Worm (Caenorhabditis elegans) whole organism, L1 larva: ENCODE measurements around the gene best-22.

Experiments
- C16A3.4 ChIP-seq: fragments of 150-350 bp; optimal IDR thresholded peaks from 2 replicates; lab custom pipeline; 2014; ENCODE audit warnings: missing biosample characterization, missing genetic modification characterization
- C34B4.2 ChIP-seq: sonication (generic microtip); optimal IDR thresholded peaks from 2 replicates; lab custom pipeline; 2017; ENCODE audit warnings: mild to moderate bottlenecking, missing genetic modification characterization, missing compliant biosample characterization
- F16B12.6 ChIP-seq: fragments of 150-350 bp; optimal IDR thresholded peaks from 2 replicates; lab custom pipeline; 2014; ENCODE audit warnings: missing biosample characterization, missing genetic modification characterization
- blmp-1 ChIP-seq: fragments of 150-350 bp; optimal IDR thresholded peaks from 2 replicates; lab custom pipeline; 2014; ENCODE audit warnings: missing biosample characterization, missing genetic modification characterization
- ceh-63 ChIP-seq: fragments of 200-800 bp; sonication (Bioruptor generic); optimal IDR thresholded peaks from 2 replicates; lab custom pipeline; 2018; ENCODE audit warnings: mild to moderate bottlenecking, missing genetic modification characterization, missing compliant biosample characterization
- ceh-82 ChIP-seq, 3 experiments: fragments of 150-350 bp in 1 of 3; sonication (generic microtip) in 2 of 3; optimal IDR thresholded peaks; 2 replicates each; lab custom pipeline; 2014 to 2017; ENCODE audit warnings: missing biosample characterization in 3 of 3, missing genetic modification characterization in 3 of 3
- ceh-88 ChIP-seq: fragments of 200-800 bp; sonication (Bioruptor generic); IDR thresholded peaks from 2 replicates; pipeline ENCODE4 v1.3.6; 2022; ENCODE audit warnings: missing genetic modification characterization, missing compliant biosample characterization
- dpl-1 ChIP-seq, 3 experiments: fragments of 150-350 bp in 2 of 3; sonication (generic microtip) in 1 of 3; optimal IDR thresholded peaks; 2 replicates each; lab custom pipeline; 2014 to 2017; ENCODE audit warnings: missing biosample characterization in 3 of 3, missing genetic modification characterization in 3 of 3, missing genetic modification reagents in 3 of 3
- dsc-1 ChIP-seq: sonication (generic microtip); optimal IDR thresholded peaks from 2 replicates; lab custom pipeline; 2016; ENCODE audit warnings: mild to moderate bottlenecking, missing genetic modification characterization, missing compliant biosample characterization
- efl-1 ChIP-seq, 4 experiments: fragments of 150-350 bp; optimal IDR thresholded peaks in 3 of 4; peaks in 1 of 4; 1 replicate in 1 of 4; 2 replicates in 3 of 4; lab custom pipeline; 2014; ENCODE audit warnings: missing biosample characterization in 2 of 4, missing genetic modification characterization in 2 of 4, missing genetic modification reagents in 2 of 4
- elt-2 ChIP-seq: sonication (generic microtip); optimal IDR thresholded peaks from 2 replicates; lab custom pipeline; 2016; ENCODE audit warnings: missing genetic modification characterization, mild to moderate bottlenecking, inconsistent platforms, missing compliant biosample characterization, missing genetic modification reagents
- elt-3 ChIP-seq, 6 experiments: fragments of 150-350 bp in 1 of 6; sonication (generic microtip); optimal IDR thresholded peaks; 2 replicates each; lab custom pipeline; 2017 to 2018; ENCODE audit warnings: missing biosample characterization in 6 of 6, missing genetic modification characterization in 6 of 6, inconsistent platforms in 1 of 6
- ets-5 ChIP-seq: fragments of 200-800 bp; sonication (Bioruptor generic); IDR thresholded peaks from 2 replicates; pipeline ENCODE4 v1.3.6; 2022; ENCODE audit warnings: missing genetic modification characterization, missing compliant biosample characterization
- fkh-10 ChIP-seq: sonication (generic microtip); optimal IDR thresholded peaks from 2 replicates; lab custom pipeline; 2017; ENCODE audit warnings: missing biosample characterization, missing genetic modification reagents, missing genetic modification characterization
- fkh-8 ChIP-seq: sonication (generic microtip); optimal IDR thresholded peaks from 2 replicates; lab custom pipeline; 2016; ENCODE audit warnings: mild to moderate bottlenecking, missing genetic modification characterization, missing compliant biosample characterization
- grh-1 ChIP-seq: fragments of 200-800 bp; sonication (Bioruptor generic); IDR thresholded peaks from 2 replicates; pipeline ENCODE4 v1.3.6; 2022; ENCODE audit warnings: missing genetic modification reagents, missing genetic modification characterization, missing compliant biosample characterization
- jun-1 ChIP-seq: fragments of 150-350 bp; optimal IDR thresholded peaks from 2 replicates; lab custom pipeline; 2014; ENCODE audit warnings: missing biosample characterization, missing genetic modification reagents, missing genetic modification characterization
- lin-35 ChIP-seq, 2 experiments: fragments of 150-350 bp; optimal IDR thresholded peaks; 2 replicates each; lab custom pipeline; 2014; ENCODE audit warnings: missing biosample characterization in 2 of 2, missing genetic modification characterization in 2 of 2, missing genetic modification reagents in 2 of 2
- lin-39 ChIP-seq: fragments of 150-350 bp; optimal IDR thresholded peaks from 2 replicates; lab custom pipeline; 2014; ENCODE audit warnings: missing biosample characterization, missing genetic modification reagents, missing genetic modification characterization
- lsy-2 ChIP-seq, 2 experiments: fragments of 150-350 bp; optimal IDR thresholded peaks; 2 replicates each; lab custom pipeline; 2014; ENCODE audit warnings: missing biosample characterization in 2 of 2, missing genetic modification characterization in 2 of 2
- mep-1 ChIP-seq: fragments of 150-350 bp; optimal IDR thresholded peaks from 2 replicates; lab custom pipeline; 2014; ENCODE audit warnings: missing biosample characterization, missing genetic modification characterization
- nhr-11 ChIP-seq: fragments of 150-350 bp; optimal IDR thresholded peaks from 2 replicates; lab custom pipeline; 2014; ENCODE audit warnings: missing biosample characterization, missing genetic modification characterization
- nhr-20 ChIP-seq: sonication (generic microtip); optimal IDR thresholded peaks from 2 replicates; lab custom pipeline; 2016; ENCODE audit warnings: mild to moderate bottlenecking, missing genetic modification characterization, missing compliant biosample characterization
- nhr-237 ChIP-seq: fragments of 150-350 bp; optimal IDR thresholded peaks from 2 replicates; lab custom pipeline; 2014; ENCODE audit warnings: missing biosample characterization, missing genetic modification characterization
- nhr-28 ChIP-seq: fragments of 150-350 bp; optimal IDR thresholded peaks from 2 replicates; lab custom pipeline; 2014; ENCODE audit warnings: missing biosample characterization, missing genetic modification characterization
- nhr-71 ChIP-seq: sonication (generic microtip); optimal IDR thresholded peaks from 2 replicates; lab custom pipeline; 2016; ENCODE audit warnings: mild to moderate bottlenecking, missing genetic modification characterization, moderate library complexity, missing compliant biosample characterization
- nhr-76 ChIP-seq: sonication (generic microtip); optimal IDR thresholded peaks from 2 replicates; lab custom pipeline; 2017; ENCODE audit warnings: missing biosample characterization, missing genetic modification characterization
- nhr-85 ChIP-seq: sonication (generic microtip); peaks from one replicate; lab custom pipeline; 2016; ENCODE audit warnings: missing genetic modification characterization, inconsistent platforms, missing compliant biosample characterization
- nhr-90 ChIP-seq: sonication (generic microtip); optimal IDR thresholded peaks from 2 replicates; lab custom pipeline; 2016; ENCODE audit warnings: mild to moderate bottlenecking, missing genetic modification characterization, missing compliant biosample characterization; ENCODE audit not compliant: poor library complexity
- pax-3 ChIP-seq: fragments of 200-800 bp; sonication (Bioruptor generic); optimal IDR thresholded peaks from 2 replicates; lab custom pipeline; 2018; ENCODE audit warnings: mild to moderate bottlenecking, missing genetic modification characterization, moderate library complexity, missing compliant biosample characterization
- snu-23 ChIP-seq: sonication (generic microtip); optimal IDR thresholded peaks from 2 replicates; lab custom pipeline; 2016; ENCODE audit warnings: missing genetic modification characterization, missing compliant biosample characterization
- sox-4 ChIP-seq: sonication (generic microtip); optimal IDR thresholded peaks from 2 replicates; lab custom pipeline; 2016; ENCODE audit warnings: missing genetic modification characterization, missing compliant biosample characterization
- sup-37 ChIP-seq: fragments of 200-800 bp; sonication (Bioruptor generic); optimal IDR thresholded peaks from 2 replicates; lab custom pipeline; 2018; ENCODE audit warnings: mild to moderate bottlenecking, missing genetic modification characterization, missing compliant biosample characterization
- swsn-7 ChIP-seq: sonication (generic microtip); optimal IDR thresholded peaks from 2 replicates; lab custom pipeline; 2016; ENCODE audit warnings: missing genetic modification characterization, missing compliant biosample characterization
- tbx-2 ChIP-seq: sonication (generic microtip); optimal IDR thresholded peaks from 2 replicates; lab custom pipeline; 2016; ENCODE audit warnings: missing genetic modification characterization, missing compliant biosample characterization
- unc-130 ChIP-seq: fragments of 150-350 bp; optimal IDR thresholded peaks from 2 replicates; lab custom pipeline; 2017; ENCODE audit warnings: missing biosample characterization, missing genetic modification characterization, inconsistent platforms
- unc-30 ChIP-seq: sonication (generic microtip); optimal IDR thresholded peaks from 2 replicates; lab custom pipeline; 2017; ENCODE audit warnings: missing biosample characterization, missing genetic modification characterization
- unc-86 ChIP-seq: sonication (generic microtip); optimal IDR thresholded peaks from 2 replicates; lab custom pipeline; 2016; ENCODE audit warnings: missing genetic modification characterization, missing compliant biosample characterization
- vab-15 ChIP-seq: sonication (generic microtip); optimal IDR thresholded peaks from 2 replicates; lab custom pipeline; 2017; ENCODE audit warnings: missing genotype, mild to moderate bottlenecking, missing genetic modification characterization, missing compliant biosample characterization
- zag-1 ChIP-seq: fragments of 150-350 bp; optimal IDR thresholded peaks from 2 replicates; lab custom pipeline; 2014; ENCODE audit warnings: missing biosample characterization, missing genetic modification characterization
- ztf-11 ChIP-seq, 2 experiments: sonication (generic microtip); optimal IDR thresholded peaks; 2 replicates each; lab custom pipeline; 2016 to 2017; ENCODE audit warnings: missing genetic modification characterization in 2 of 2, missing biosample characterization in 1 of 2, missing compliant biosample characterization in 1 of 2
- ztf-4 ChIP-seq: fragments of 150-350 bp; optimal IDR thresholded peaks from 2 replicates; lab custom pipeline; 2014; ENCODE audit warnings: missing biosample characterization, missing genetic modification characterization

best-22 gene

ce11 chrIV:12396645-12397258, 47.0 kb downstream of the best-22 start:
- TF ChIP-seq nhr-85 (tag; lab: Kevin White, UChicago) = peak; percentile 80
- TF ChIP-seq mep-1 (tag; lab: Kevin White, UChicago) = peak; percentile 73
- peak in 2 of 3 experiments; percentile 0 to 33 for TF ChIP-seq dpl-1 (GFP tag; optimal IDR thresholded peaks at IDR 0.05; lab: Kevin White, UChicago)
- peak; percentile 15 for TF ChIP-seq nhr-20 (tag; lab: Kevin White, UChicago)
- peak; percentile 56 for TF ChIP-seq ztf-4 (tag; lab: Kevin White, UChicago)
- TF ChIP-seq dsc-1 = peak; percentile 45
- TF ChIP-seq nhr-90 (tag; lab: Kevin White, UChicago) = peak; percentile 19
- TF ChIP-seq zag-1 (tag; lab: Kevin White, UChicago) = no peak
- TF ChIP-seq F16B12.6 (tag; lab: Kevin White, UChicago) = no peak
- peak; percentile 67 for TF ChIP-seq grh-1 (GFP tag; lab: Robert Waterston, UW)
- no peak for TF ChIP-seq nhr-71 (tag; lab: Kevin White, UChicago)
- peak in 1 of 2 experiments; percentile 50 for TF ChIP-seq lin-35 (GFP tag; optimal IDR thresholded peaks at IDR 0.05; lab: Kevin White, UChicago)
- peak; percentile 23 to 28 for TF ChIP-seq efl-1 (optimal IDR thresholded peaks at IDR 0.05; lab: Kevin White, UChicago)
- peak in 1 of 2 experiments; percentile 6 for TF ChIP-seq efl-1 (GFP tag; optimal IDR thresholded peaks at IDR 0.05 in 1 of 2; lab: Kevin White, UChicago)
- TF ChIP-seq lsy-2 (tag; optimal IDR thresholded peaks at IDR 0.05; lab: Kevin White, UChicago) = peak; percentile 16 to 54
- TF ChIP-seq elt-3 (tag; optimal IDR thresholded peaks at IDR 0.05; lab: Kevin White, UChicago) = peak in 1 of 6 experiments; percentile 28
- TF ChIP-seq blmp-1 (tag; lab: Kevin White, UChicago) = peak; percentile 99
- TF ChIP-seq snu-23 = peak; percentile 18
- TF ChIP-seq ztf-11 (tag; optimal IDR thresholded peaks at IDR 0.05; lab: Kevin White, UChicago) = no peak
- no peak for TF ChIP-seq pax-3
- TF ChIP-seq jun-1 (tag; lab: Kevin White, UChicago) = peak; percentile 15
- TF ChIP-seq, all 84 proteins: peak for 15

ce11 chrIV:12398437-12398836, 48.7 kb downstream of the best-22 start, which contains the start of gene acs-20:
Gene acs-20 (minus strand): TSS chrIV:12398706.
- no peak for TF ChIP-seq pax-3
- no peak for TF ChIP-seq efl-1 (optimal IDR thresholded peaks at IDR 0.05; lab: Kevin White, UChicago)
- TF ChIP-seq efl-1 (GFP tag; optimal IDR thresholded peaks at IDR 0.05 in 1 of 2; lab: Kevin White, UChicago) = peak in 1 of 2 experiments; percentile 74
- TF ChIP-seq C34B4.2 (tag; lab: Kevin White, UChicago) = no peak
- TF ChIP-seq nhr-11 = no peak
- no peak for TF ChIP-seq ceh-88
- no peak for TF ChIP-seq vab-15 (tag; lab: Kevin White, UChicago)

DNA sequence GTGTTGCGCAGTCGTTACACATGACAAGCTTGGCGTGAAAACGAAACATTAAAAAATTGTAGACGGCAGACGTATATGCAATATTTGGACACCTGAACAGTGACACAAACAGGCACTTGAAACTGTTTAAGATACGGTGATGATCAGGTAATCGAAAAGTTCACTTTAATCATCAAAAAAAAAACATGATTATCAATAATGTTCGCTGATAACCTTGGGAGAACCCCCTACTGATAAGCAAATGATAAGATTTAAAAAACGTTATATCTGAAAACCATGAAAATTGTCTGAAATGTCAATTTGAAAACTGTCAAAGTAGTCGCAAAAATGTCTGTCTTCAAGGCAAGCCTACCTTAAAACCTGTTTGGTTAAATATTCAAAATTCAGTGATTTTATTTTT, 50.2 kb downstream of the best-22 start:
- peak; percentile 5 for TF ChIP-seq elt-2 (tag; lab: Kevin White, UChicago)
- TF ChIP-seq ceh-63 (GFP tag; lab: Kevin White, UChicago) = no peak

ce11 chrIV:12403440-12403839, 53.7 kb downstream of the best-22 start:
- TF ChIP-seq elt-3 (tag; optimal IDR thresholded peaks at IDR 0.05; lab: Kevin White, UChicago) (peak in 2 of 6 experiments; percentile 36 to 50), nhr-90 (tag; lab: Kevin White, UChicago) (no peak), unc-130 (tag; lab: Kevin White, UChicago) (no peak), blmp-1 (tag; lab: Kevin White, UChicago) (peak; percentile 87), nhr-85 (tag; lab: Kevin White, UChicago) (peak; percentile 39), efl-1 (optimal IDR thresholded peaks at IDR 0.05; lab: Kevin White, UChicago) (no peak), efl-1 (GFP tag; optimal IDR thresholded peaks at IDR 0.05 in 1 of 2; lab: Kevin White, UChicago) (peak in 1 of 2 experiments; percentile 71)
- TF ChIP-seq, all 84 proteins: peak for 4

DNA sequence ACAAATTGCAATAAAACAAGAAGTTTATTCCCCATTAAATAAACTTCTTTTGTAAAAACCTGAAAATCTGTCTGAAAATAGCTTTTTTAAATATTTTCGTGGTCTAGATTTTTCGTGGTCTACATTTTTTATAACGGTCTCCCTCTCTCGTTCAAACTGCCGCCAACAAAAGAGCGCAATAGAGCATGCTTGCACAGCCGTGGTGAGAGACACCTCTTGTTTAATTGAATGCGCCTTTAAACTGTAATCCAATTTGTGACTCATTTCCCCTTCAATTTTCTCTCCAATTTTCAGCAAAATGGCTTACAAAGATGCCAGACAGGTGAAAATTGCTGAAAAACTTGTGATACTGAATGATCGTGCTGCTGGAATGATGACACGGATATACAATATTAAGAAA, 54.4 kb downstream of the best-22 start, which contains the start of gene gex-3:
Gene gex-3, plus strand, starts transcription at position 295 of the 400 bp plus-strand sequence.
- TF ChIP-seq nhr-20 (tag; lab: Kevin White, UChicago) = peak; percentile 77
- TF ChIP-seq tbx-2 (tag; lab: Kevin White, UChicago) = peak; percentile 78
- peak; percentile 88 for TF ChIP-seq vab-15 (tag; lab: Kevin White, UChicago)
- TF ChIP-seq lsy-2 (tag; optimal IDR thresholded peaks at IDR 0.05; lab: Kevin White, UChicago) = peak; percentile 92 to 96
- peak; percentile 66 to 89 (median 75) for TF ChIP-seq ceh-82 (tag; optimal IDR thresholded peaks at IDR 0.05; lab: Kevin White, UChicago)
- peak; percentile 75 for TF ChIP-seq swsn-7 (tag; lab: Kevin White, UChicago)
- TF ChIP-seq lin-39 (tag; lab: Kevin White, UChicago) = peak; percentile 33
- TF ChIP-seq nhr-28 = no peak
- peak; percentile 16 for TF ChIP-seq nhr-237
- TF ChIP-seq sox-4 (tag; lab: Kevin White, UChicago) = no peak
- peak; percentile 73 for TF ChIP-seq fkh-8 (tag; lab: Kevin White, UChicago)
- peak; percentile 28 for TF ChIP-seq pax-3
- no peak for TF ChIP-seq ets-5 (GFP tag; lab: Robert Waterston, UW)
- TF ChIP-seq C16A3.4 (tag; lab: Kevin White, UChicago) = peak; percentile 96
- TF ChIP-seq sup-37 = no peak
- no peak for TF ChIP-seq unc-30 (tag; lab: Kevin White, UChicago)
- TF ChIP-seq fkh-10 = peak; percentile 84
- TF ChIP-seq C34B4.2 (tag; lab: Kevin White, UChicago) = no peak
- TF ChIP-seq nhr-76 (tag; lab: Kevin White, UChicago) = no peak
- TF ChIP-seq unc-86 (tag; lab: Kevin White, UChicago) = peak; percentile 67
